Fruit fly (Drosophila melanogaster) whole organism, embryonic: ENCODE results near the gene CG33795.

Experiments used
- CG10209 ChIP-seq: fragments of 200-800 bp; sonication (Bioruptor generic); optimal IDR thresholded peaks from 3 replicates; lab custom pipeline; 2017; ENCODE audit warnings: missing biosample characterization, mild to moderate bottlenecking, missing genetic modification characterization, missing genetic modification reagents
- CG12299 ChIP-seq: fragments of 200-800 bp; sonication (Bioruptor generic); optimal IDR thresholded peaks from 2 replicates; lab custom pipeline; 2018; ENCODE audit warnings: missing biosample characterization, mild to moderate bottlenecking, missing genetic modification characterization
- CG13424 ChIP-seq: fragments of 200-800 bp; sonication (Bioruptor generic); optimal IDR thresholded peaks from 2 replicates; lab custom pipeline; 2019; ENCODE audit warnings: missing biosample characterization, mild to moderate bottlenecking, missing genetic modification characterization, moderate library complexity
- CG13894 ChIP-seq: fragments of 200-800 bp; sonication (Bioruptor generic); optimal IDR thresholded peaks from 3 replicates; lab custom pipeline; 2018; ENCODE audit warnings: missing biosample characterization, mild to moderate bottlenecking, missing genetic modification characterization, moderate library complexity
- CG15696 ChIP-seq: fragments of 200-800 bp; sonication (Bioruptor generic); optimal IDR thresholded peaks from 2 replicates; lab custom pipeline; 2019; ENCODE audit warnings: missing biosample characterization, mild to moderate bottlenecking, missing genetic modification characterization, moderate library complexity
- CG16813 ChIP-seq: fragments of 200-800 bp; sonication (Bioruptor generic); IDR thresholded peaks from 3 replicates; pipeline ENCODE4 v1.3.6; 2022; ENCODE audit warnings: missing biosample characterization, missing genetic modification characterization; ENCODE audit not compliant: partially characterized antibody
- CG32767 ChIP-seq: fragments of 200-800 bp; sonication (Bioruptor generic); IDR thresholded peaks from 2 replicates; pipeline ENCODE4 v1.3.6; 2022; ENCODE audit warnings: missing biosample characterization, missing genetic modification characterization
- CG32772 ChIP-seq: fragments of 200-800 bp; sonication (Bioruptor generic); IDR thresholded peaks from 2 replicates; pipeline ENCODE4 v1.3.6; 2022; ENCODE audit warnings: missing biosample characterization, missing genetic modification characterization
- CG33213 ChIP-seq: fragments of 200-800 bp; sonication (Bioruptor generic); optimal IDR thresholded peaks from 3 replicates; lab custom pipeline; 2016; ENCODE audit warnings: missing biosample characterization, missing genetic modification characterization
- CG3726 ChIP-seq: fragments of 200-800 bp; sonication (Bioruptor generic); IDR thresholded peaks from 3 replicates; pipeline ENCODE4, ENCODE4 v1.3.6; 2022; ENCODE audit warnings: missing biosample characterization, missing genetic modification characterization
- CG4360 ChIP-seq: fragments of 200-800 bp; sonication (Bioruptor generic); IDR thresholded peaks from 2 replicates; pipeline ENCODE4 v1.3.6; 2022; ENCODE audit warnings: missing biosample characterization, missing genetic modification characterization
- CG4854 ChIP-seq: fragments of 200-800 bp; sonication (Bioruptor generic); optimal IDR thresholded peaks from 2 replicates; lab custom pipeline; 2016; ENCODE audit warnings: missing biosample characterization, missing genetic modification characterization, inconsistent platforms
- CG5245 ChIP-seq: fragments of 200-800 bp; sonication (Bioruptor generic); optimal IDR thresholded peaks from 3 replicates; lab custom pipeline; 2016; ENCODE audit warnings: missing biosample characterization, missing genetic modification characterization
- CG6654 ChIP-seq: fragments of 200-800 bp; sonication (Bioruptor generic); optimal IDR thresholded peaks from 2 replicates; lab custom pipeline; 2017; ENCODE audit warnings: missing biosample characterization, mild to moderate bottlenecking, missing genetic modification characterization
- Deaf1 ChIP-seq: fragments of 200-800 bp; optimal IDR thresholded peaks from 3 replicates; lab custom pipeline; 2019; ENCODE audit warnings: missing biosample characterization, mild to moderate bottlenecking, missing genetic modification characterization, moderate library complexity
- Dip2 ChIP-seq: fragments of 200-800 bp; sonication (Bioruptor generic); IDR thresholded peaks from 2 replicates; pipeline ENCODE4 v1.3.6; 2022; ENCODE audit warnings: missing biosample characterization, missing genetic modification characterization
- ERR ChIP-seq: fragments of 200-800 bp; sonication (Bioruptor generic); optimal IDR thresholded peaks from 2 replicates; lab custom pipeline; 2016; ENCODE audit warnings: missing biosample characterization, missing genetic modification characterization
- Eip74EF ChIP-seq, 2 experiments: fragments of 200-800 bp in 1 of 2; fragments of >200 bp in 1 of 2; sonication (Bioruptor generic) in 1 of 2; optimal IDR thresholded peaks; 2 replicates each; lab custom pipeline; 2017 to 2019; ENCODE audit warnings: missing biosample characterization in 2 of 2, missing genetic modification characterization in 2 of 2, mild to moderate bottlenecking in 1 of 2, moderate library complexity in 1 of 2
- Hr3 ChIP-seq: fragments of 200-800 bp; sonication (Bioruptor generic); optimal IDR thresholded peaks from 3 replicates; lab custom pipeline; 2016; ENCODE audit warnings: missing biosample characterization, missing genetic modification characterization
- Lhr ChIP-seq: fragments of 200-800 bp; sonication (Bioruptor generic); optimal IDR thresholded peaks from 3 replicates; lab custom pipeline; 2017; ENCODE audit warnings: mild to moderate bottlenecking, missing biosample characterization, missing genetic modification reagents, missing genetic modification characterization
- Mes4 ChIP-seq: fragments of 200-800 bp; sonication (Bioruptor generic); optimal IDR thresholded peaks from 2 replicates; lab custom pipeline; 2016; ENCODE audit warnings: missing biosample characterization, missing genetic modification characterization
- Nf-YA ChIP-seq: fragments of 200-800 bp; sonication (Bioruptor generic); IDR thresholded peaks from 2 replicates; pipeline ENCODE4 v1.3.6; 2022; ENCODE audit warnings: missing biosample characterization, missing genetic modification characterization
- NfI ChIP-seq: fragments of 200-800 bp; sonication (Bioruptor generic); optimal IDR thresholded peaks from 3 replicates; lab custom pipeline; 2018; ENCODE audit warnings: missing biosample characterization, mild to moderate bottlenecking, missing genetic modification characterization, moderate library complexity
- ab ChIP-seq: fragments of 200-800 bp; sonication (Bioruptor generic); optimal IDR thresholded peaks from 2 replicates; lab custom pipeline; 2016; ENCODE audit warnings: missing biosample characterization, missing genetic modification characterization
- cato ChIP-seq: fragments of 200-800 bp; sonication (Bioruptor generic); optimal IDR thresholded peaks from 2 replicates; lab custom pipeline; 2016; ENCODE audit warnings: missing biosample characterization, missing genetic modification characterization, borderline replicate concordance
- chif ChIP-seq, 2 experiments: fragments of 200-800 bp; sonication (Bioruptor generic); optimal IDR thresholded peaks; 3 replicates each; lab custom pipeline; 2016; ENCODE audit warnings: missing biosample characterization in 2 of 2, missing genetic modification characterization in 2 of 2
- ci ChIP-seq: fragments of 200-800 bp; sonication (Bioruptor generic); IDR thresholded peaks from 3 replicates; pipeline ENCODE4 v1.3.6; 2022; ENCODE audit warnings: missing biosample characterization, missing genetic modification characterization
- croc ChIP-seq: fragments of 200-800 bp; sonication (Bioruptor generic); conservative IDR thresholded peaks from 3 replicates; pipeline ENCODE4 v1.3.6; 2022; ENCODE audit warnings: missing biosample characterization, missing genetic modification characterization
- crp ChIP-seq, 2 experiments: fragments of 200-800 bp; sonication (Bioruptor generic); optimal IDR thresholded peaks; 2 replicates in 1 of 2; 3 replicates in 1 of 2; lab custom pipeline; 2017; ENCODE audit warnings: missing biosample characterization in 2 of 2, missing genetic modification characterization in 2 of 2, mild to moderate bottlenecking in 1 of 2, moderate library complexity in 1 of 2
- dmrt11E ChIP-seq: fragments of 200-800 bp; sonication (Bioruptor generic); optimal IDR thresholded peaks from 3 replicates; lab custom pipeline; 2018; ENCODE audit warnings: missing biosample characterization, mild to moderate bottlenecking, missing genetic modification characterization, moderate library complexity
- emc ChIP-seq: fragments of 200-800 bp; sonication (Bioruptor generic); optimal IDR thresholded peaks from 2 replicates; lab custom pipeline; 2016; ENCODE audit warnings: missing biosample characterization, missing genetic modification characterization
- en ChIP-seq: fragments of 200-800 bp; sonication (Bioruptor generic); optimal IDR thresholded peaks from 2 replicates; lab custom pipeline; 2016; ENCODE audit warnings: missing biosample characterization, missing genetic modification characterization
- eyg ChIP-seq: fragments of 200-800 bp; sonication (Bioruptor generic); optimal IDR thresholded peaks from 3 replicates; lab custom pipeline; 2016; ENCODE audit warnings: missing biosample characterization, missing genetic modification characterization
- grau ChIP-seq: fragments of 200-800 bp; optimal IDR thresholded peaks from 3 replicates; lab custom pipeline; 2019; ENCODE audit warnings: missing biosample characterization, mild to moderate bottlenecking, missing genetic modification characterization, moderate library complexity
- grn ChIP-seq: fragments of 200-800 bp; sonication (Bioruptor generic); optimal IDR thresholded peaks from 3 replicates; lab custom pipeline; 2017; ENCODE audit warnings: missing biosample characterization, missing genetic modification characterization
- ind ChIP-seq: fragments of 200-800 bp; sonication (Bioruptor generic); optimal IDR thresholded peaks from 3 replicates; lab custom pipeline; 2016; ENCODE audit warnings: missing biosample characterization, missing genetic modification characterization
- kah ChIP-seq: fragments of 200-800 bp; sonication (Bioruptor generic); optimal IDR thresholded peaks from 2 replicates; lab custom pipeline; 2018; ENCODE audit warnings: missing biosample characterization, mild to moderate bottlenecking, missing genetic modification characterization
- lov ChIP-seq, 2 experiments: fragments of 200-800 bp in 1 of 2; fragments of >200 bp in 1 of 2; sonication (Bioruptor generic) in 1 of 2; IDR thresholded peaks in 1 of 2; optimal IDR thresholded peaks in 1 of 2; 2 replicates in 1 of 2; 3 replicates in 1 of 2; pipeline versions ENCODE4 v1.3.6 to Lab custom; 2017 to 2022; ENCODE audit warnings: missing biosample characterization in 1 of 2, missing genetic modification characterization in 1 of 2
- maf-S ChIP-seq: fragments of 200-800 bp; sonication (Bioruptor generic); optimal IDR thresholded peaks from 2 replicates; lab custom pipeline; 2016; ENCODE audit warnings: missing biosample characterization, missing genetic modification characterization
- phol ChIP-seq: fragments of 200-800 bp; sonication (Bioruptor generic); optimal IDR thresholded peaks from 3 replicates; lab custom pipeline; 2018; ENCODE audit warnings: missing biosample characterization, mild to moderate bottlenecking, missing genetic modification characterization, moderate library complexity
- prd ChIP-seq, 3 experiments: fragments of >200 bp in 2 of 3; fragments of 200-800 bp in 1 of 3; sonication (Bioruptor generic) in 1 of 3; optimal IDR thresholded peaks in 2 of 3; IDR thresholded peaks in 1 of 3; 2 replicates in 2 of 3; 3 replicates in 1 of 3; pipeline versions ENCODE4 v1.3.6 to Lab custom; 2017 to 2022; ENCODE audit warnings: missing biosample characterization in 1 of 3, missing genetic modification characterization in 1 of 3
- salm ChIP-seq: fragments of 200-800 bp; sonication (Bioruptor generic); optimal IDR thresholded peaks from 2 replicates; lab custom pipeline; 2018; ENCODE audit warnings: missing biosample characterization, mild to moderate bottlenecking, missing genetic modification characterization
- sisA ChIP-seq: fragments of 200-800 bp; sonication (Bioruptor generic); IDR thresholded peaks from 2 replicates; pipeline ENCODE4 v1.3.6; 2022; ENCODE audit warnings: missing biosample characterization, missing genetic modification characterization
- ssp ChIP-seq: fragments of 200-800 bp; sonication (Bioruptor generic); IDR thresholded peaks from 2 replicates; pipeline ENCODE4 v1.3.6; 2022; ENCODE audit warnings: missing biosample characterization, missing genetic modification characterization
- stwl ChIP-seq: fragments of 200-800 bp; sonication (Bioruptor generic); optimal IDR thresholded peaks from 3 replicates; lab custom pipeline; 2018; ENCODE audit warnings: missing biosample characterization, mild to moderate bottlenecking, missing genetic modification characterization, moderate library complexity
- tgo ChIP-seq: fragments of 200-800 bp; sonication (Bioruptor generic); IDR thresholded peaks from 3 replicates; pipeline ENCODE4 v1.3.6; 2022; ENCODE audit warnings: missing biosample characterization, missing genetic modification characterization
- tll ChIP-seq, 2 experiments: fragments of 200-800 bp in 1 of 2; fragments of >200 bp in 1 of 2; sonication (Bioruptor generic) in 1 of 2; optimal IDR thresholded peaks; 2 replicates each; lab custom pipeline; 2017 to 2019; ENCODE audit warnings: missing biosample characterization in 2 of 2, missing genetic modification characterization in 2 of 2, mild to moderate bottlenecking in 1 of 2, moderate library complexity in 1 of 2
- ttk ChIP-seq: fragments of 200-800 bp; sonication (Bioruptor generic); IDR thresholded peaks from 2 replicates; pipeline ENCODE4 v2.1.2; 2022; ENCODE audit warnings: missing biosample characterization, missing genetic modification characterization
- usp ChIP-seq: fragments of >200 bp; optimal IDR thresholded peaks from 2 replicates; lab custom pipeline; 2017; ENCODE audit warnings: missing biosample characterization, missing genetic modification characterization
- vvl ChIP-seq: fragments of 200-800 bp; sonication (Bioruptor generic); IDR thresholded peaks from 2 replicates; pipeline ENCODE4 v1.3.6; 2022; ENCODE audit warnings: missing biosample characterization, missing genetic modification characterization

The CG33795 gene

dm6 chr3L:16172809-16173276 is 1.7 kb upstream of the CG33795 start (continued):
- no peak for TF ChIP-seq Nf-YA (GFP tag; lab: Robert Waterston, UW)
- no peak for TF ChIP-seq CG12299
- TF ChIP-seq NfI: no peak
- TF ChIP-seq crp (GFP tag; optimal IDR thresholded peaks at IDR 0.05; lab: Kevin White, UChicago): no peak
- TF ChIP-seq croc (GFP tag; lab: Robert Waterston, UW): no peak
- no peak for TF ChIP-seq prd (optimal IDR thresholded peaks at IDR 0.05; lab: Kevin White, UChicago)
- TF ChIP-seq prd (GFP tag; IDR thresholded peaks at IDR 0.05; lab: Robert Waterston, UW): no peak
- no peak for TF ChIP-seq chif (GFP tag; optimal IDR thresholded peaks at IDR 0.05; lab: Kevin White, UChicago)
- TF ChIP-seq ERR (GFP tag; lab: Kevin White, UChicago): no peak
- no peak for TF ChIP-seq CG6654 (GFP tag; lab: Kevin White, UChicago)
- TF ChIP-seq ci (GFP tag; lab: Robert Waterston, UW): no peak
- TF ChIP-seq CG32772 (GFP tag; lab: Robert Waterston, UW): no peak
- TF ChIP-seq phol (tag; lab: Kevin White, UChicago): peak; percentile 61
- TF ChIP-seq CG16813 (GFP tag; lab: Robert Waterston, UW): no peak
- no peak for TF ChIP-seq stwl (tag; lab: Kevin White, UChicago)
- TF ChIP-seq kah (GFP tag; lab: Kevin White, UChicago): no peak
- TF ChIP-seq CG15696 (tag; lab: Kevin White, UChicago): no peak
- TF ChIP-seq ab: no peak
- TF ChIP-seq CG5245: no peak
- no peak for TF ChIP-seq CG4854 (GFP tag; lab: Kevin White, UChicago)
- no peak for TF ChIP-seq ssp (GFP tag; lab: Robert Waterston, UW)
- no peak for TF ChIP-seq salm (tag; lab: Kevin White, UChicago)
- peak in 1 of 2 experiments; percentile 3 for TF ChIP-seq Eip74EF (GFP tag; optimal IDR thresholded peaks at IDR 0.05; lab: Kevin White, UChicago)
- TF ChIP-seq maf-S (GFP tag; lab: Kevin White, UChicago): no peak
- TF ChIP-seq sisA (GFP tag; lab: Robert Waterston, UW): no peak
- no peak for TF ChIP-seq ttk
- no peak for TF ChIP-seq usp (GFP tag; lab: Kevin White, UChicago)
- peak; percentile 59 for TF ChIP-seq grau (tag; lab: Kevin White, UChicago)
- no peak for TF ChIP-seq CG13894 (tag; lab: Kevin White, UChicago)
- TF ChIP-seq CG33213 (GFP tag; lab: Kevin White, UChicago): no peak
- TF ChIP-seq cato (GFP tag; lab: Kevin White, UChicago): no peak
- no peak for TF ChIP-seq Deaf1
- no peak for TF ChIP-seq emc (GFP tag; lab: Kevin White, UChicago)
- no peak for TF ChIP-seq Lhr (GFP tag; lab: Kevin White, UChicago)
- TF ChIP-seq lov (optimal IDR thresholded peaks at IDR 0.05; lab: Kevin White, UChicago): no peak
- no peak for TF ChIP-seq lov (GFP tag; IDR thresholded peaks at IDR 0.05; lab: Robert Waterston, UW)
- peak; percentile 40 for TF ChIP-seq CG10209 (GFP tag; lab: Kevin White, UChicago)
- peak; percentile 54 for TF ChIP-seq CG13424
- TF ChIP-seq CG3726: no peak
- no peak for TF ChIP-seq ind
- TF ChIP-seq dmrt11E (tag; lab: Kevin White, UChicago): peak; percentile 43
- TF ChIP-seq Dip2 (GFP tag; lab: Robert Waterston, UW): no peak
- TF ChIP-seq eyg (GFP tag; lab: Kevin White, UChicago): no peak
- TF ChIP-seq tll (GFP tag; optimal IDR thresholded peaks at IDR 0.05; lab: Kevin White, UChicago): no peak
- TF ChIP-seq CG4360: no peak
- TF ChIP-seq Hr3 (GFP tag; lab: Kevin White, UChicago): peak; percentile 43
- TF ChIP-seq Mes4: no peak
- TF ChIP-seq tgo (GFP tag; lab: Robert Waterston, UW): no peak
- no peak for TF ChIP-seq CG32767 (GFP tag; lab: Robert Waterston, UW)
- TF ChIP-seq vvl (GFP tag; lab: Robert Waterston, UW): no peak
- no peak for TF ChIP-seq grn (GFP tag; lab: Kevin White, UChicago)
- TF ChIP-seq en: no peak
